Worm (Caenorhabditis elegans): ENCODE results near the gene agxt-1.

ce11 chrII:8796391-8796790, 49.0 kb upstream of the agxt-1 start:
- TF ChIP-seq F13C5.2 (tag; optimal IDR thresholded peaks at IDR 0.05) (no peak), tbx-37 (GFP tag; conservative IDR thresholded peaks at IDR 0.05) (no peak), aly-1 (tag; optimal IDR thresholded peaks at IDR 0.05) (no peak), tbx-11 (GFP tag; IDR thresholded peaks at IDR 0.05) (no peak), ama-1 (optimal IDR thresholded peaks at IDR 0.05) (no peak), hnd-1 (tag; optimal IDR thresholded peaks at IDR 0.05) (no peak), hmg-4 (GFP tag; optimal IDR thresholded peaks at IDR 0.05) (no peak), hmbx-1 (tag; optimal IDR thresholded peaks at IDR 0.05) (no peak), sea-1 (GFP tag; conservative IDR thresholded peaks at IDR 0.05) (no peak), ceh-36 (tag; optimal IDR thresholded peaks at IDR 0.05) (no peak), B0310.2 (tag; optimal IDR thresholded peaks at IDR 0.05) (no peak)

All from whole organism, early embryonic.